Worm (Caenorhabditis elegans) whole organism, young adult: Measurements from ENCODE around the gene zipt-15.

Experiments
- B0035.1 ChIP-seq: sonication (generic microtip); optimal IDR thresholded peaks from 2 replicates; lab custom pipeline; 2016; ENCODE audit warnings: missing genetic modification characterization, mild to moderate bottlenecking, missing compliant biosample characterization, missing genotype, missing genetic modification reagents
- C06A6.2 ChIP-seq: fragments of 200-800 bp; sonication (Bioruptor generic); conservative IDR thresholded peaks from 2 replicates; pipeline ENCODE4 v1.3.6; 2022; ENCODE audit warnings: missing genetic modification characterization, missing compliant biosample characterization
- C17E4.6 ChIP-seq: fragments of 200-800 bp; sonication (Bioruptor generic); IDR thresholded peaks from 2 replicates; pipeline ENCODE4 v1.3.6; 2022; ENCODE audit warnings: missing genetic modification reagents, missing genetic modification characterization, missing compliant biosample characterization
- F23B12.7 ChIP-seq: sonication (generic microtip); optimal IDR thresholded peaks from 2 replicates; lab custom pipeline; 2017; ENCODE audit warnings: missing genetic modification characterization, mild to moderate bottlenecking, missing compliant biosample characterization, antibody characterized with exemption, moderate library complexity; ENCODE audit not compliant: insufficient read depth
- F33H1.4 ChIP-seq: fragments of 200-800 bp; sonication (Bioruptor generic); IDR thresholded peaks from 2 replicates; pipeline ENCODE4 v1.3.6; 2022; ENCODE audit warnings: missing genetic modification reagents, missing genetic modification characterization, missing compliant biosample characterization
- F49E8.2 ChIP-seq: sonication (generic microtip); optimal IDR thresholded peaks from 3 replicates; lab custom pipeline; 2017; ENCODE audit warnings: missing genetic modification characterization, mild to moderate bottlenecking, missing compliant biosample characterization, antibody characterized with exemption, moderate library complexity; ENCODE audit not compliant: insufficient read depth
- F52B5.7 ChIP-seq: sonication (generic microtip); optimal IDR thresholded peaks from 2 replicates; lab custom pipeline; 2016; ENCODE audit warnings: mild to moderate bottlenecking, missing genetic modification characterization, missing compliant biosample characterization
- F57C9.4 ChIP-seq: sonication (generic microtip); optimal IDR thresholded peaks from 2 replicates; lab custom pipeline; 2017; ENCODE audit warnings: mild to moderate bottlenecking, missing genetic modification characterization, missing compliant biosample characterization
- K12H6.12 ChIP-seq: fragments of 200-800 bp; sonication (Bioruptor generic); optimal IDR thresholded peaks from 2 replicates; lab custom pipeline; 2018; ENCODE audit warnings: mild to moderate bottlenecking, missing genetic modification characterization, missing compliant biosample characterization
- T07F8.4 ChIP-seq: sonication (generic microtip); optimal IDR thresholded peaks from 2 replicates; lab custom pipeline; 2016; ENCODE audit warnings: mild to moderate bottlenecking, missing genetic modification characterization, moderate library complexity, missing compliant biosample characterization
- akir-1 ChIP-seq: fragments of 200-800 bp; sonication (Bioruptor generic); optimal IDR thresholded peaks from 2 replicates; lab custom pipeline; 2018; ENCODE audit warnings: mild to moderate bottlenecking, missing genetic modification characterization, moderate library complexity, missing compliant biosample characterization
- attf-6 ChIP-seq: fragments of 200-800 bp; sonication (Bioruptor generic); IDR thresholded peaks from 2 replicates; pipeline ENCODE4 v1.3.6; 2022; ENCODE audit warnings: missing genetic modification reagents, missing genetic modification characterization, missing compliant biosample characterization
- cebp-1 ChIP-seq, 2 experiments: fragments of 200-800 bp in 1 of 2; sonication (Bioruptor generic) in 1 of 2; sonication (generic microtip) in 1 of 2; IDR thresholded peaks in 1 of 2; optimal IDR thresholded peaks in 1 of 2; 2 replicates each; pipeline versions ENCODE4 v1.3.6 to Lab custom; 2017 to 2022; ENCODE audit warnings: missing compliant biosample characterization in 2 of 2, missing genetic modification characterization in 2 of 2, mild to moderate bottlenecking in 1 of 2, missing genetic modification reagents in 1 of 2, moderate library complexity in 1 of 2
- dox-1 ChIP-seq: fragments of 200-800 bp; sonication (Bioruptor generic); IDR thresholded peaks from 2 replicates; pipeline ENCODE4 v1.3.6; 2022; ENCODE audit warnings: missing genetic modification reagents, missing genetic modification characterization, missing compliant biosample characterization
- dpl-1 ChIP-seq: fragments of 150-350 bp; optimal IDR thresholded peaks from 2 replicates; lab custom pipeline; 2014; ENCODE audit warnings: missing biosample characterization, missing genetic modification reagents, missing genetic modification characterization
- efl-1 ChIP-seq: fragments of 150-350 bp; optimal IDR thresholded peaks from 2 replicates; lab custom pipeline; 2014; ENCODE audit warnings: missing biosample characterization, missing genetic modification reagents, missing genetic modification characterization
- ekl-4 ChIP-seq: fragments of 200-800 bp; sonication (Bioruptor generic); IDR thresholded peaks from 2 replicates; pipeline ENCODE4 v1.3.6; 2022; ENCODE audit warnings: missing genetic modification reagents, missing genetic modification characterization, missing compliant biosample characterization
- him-1 ChIP-seq: sonication (generic microtip); optimal IDR thresholded peaks from 2 replicates; lab custom pipeline; 2016; ENCODE audit warnings: missing genotype, missing genetic modification reagents, missing genetic modification characterization, missing compliant biosample characterization
- hlh-12 ChIP-seq: sonication (generic microtip); optimal IDR thresholded peaks from 2 replicates; lab custom pipeline; 2016; ENCODE audit warnings: missing genetic modification characterization, missing compliant biosample characterization
- hrde-1 ChIP-seq: sonication (generic microtip); optimal IDR thresholded peaks from 2 replicates; lab custom pipeline; 2016; ENCODE audit warnings: missing genetic modification characterization, mild to moderate bottlenecking, missing compliant biosample characterization, moderate library complexity, missing genotype, missing genetic modification reagents, borderline replicate concordance
- let-526 ChIP-seq: fragments of 200-800 bp; sonication (Bioruptor generic); IDR thresholded peaks from 2 replicates; pipeline ENCODE4 v1.3.6; 2022; ENCODE audit warnings: missing genetic modification reagents, missing genetic modification characterization, missing compliant biosample characterization
- lin-54 ChIP-seq: fragments of 200-800 bp; sonication (Bioruptor generic); optimal IDR thresholded peaks from 2 replicates; lab custom pipeline; 2018; ENCODE audit warnings: mild to moderate bottlenecking, missing genetic modification characterization, missing compliant biosample characterization
- lsy-27 ChIP-seq: sonication (generic microtip); optimal IDR thresholded peaks from 2 replicates; lab custom pipeline; 2017; ENCODE audit warnings: missing genetic modification characterization, mild to moderate bottlenecking, missing compliant biosample characterization, antibody characterized with exemption, missing genotype, borderline replicate concordance; ENCODE audit not compliant: insufficient read depth
- madf-3 ChIP-seq: fragments of 200-800 bp; sonication (Bioruptor generic); IDR thresholded peaks from 2 replicates; pipeline ENCODE4 v1.3.6; 2022; ENCODE audit warnings: missing genetic modification reagents, missing genetic modification characterization, missing compliant biosample characterization
- madf-6 ChIP-seq: fragments of 200-800 bp; sonication (Bioruptor generic); IDR thresholded peaks from 2 replicates; pipeline ENCODE4 v1.3.6; 2022; ENCODE audit warnings: missing genetic modification reagents, missing genetic modification characterization, missing compliant biosample characterization
- madf-8 ChIP-seq: fragments of 200-800 bp; sonication (Bioruptor generic); conservative IDR thresholded peaks from 2 replicates; pipeline ENCODE4 v1.3.6; 2022; ENCODE audit warnings: missing genetic modification reagents, missing genetic modification characterization, missing compliant biosample characterization
- mel-28 ChIP-seq: sonication (generic microtip); optimal IDR thresholded peaks from 2 replicates; lab custom pipeline; 2016; ENCODE audit warnings: borderline replicate concordance, mild to moderate bottlenecking, missing genetic modification characterization, missing compliant biosample characterization
- nhr-120 ChIP-seq: fragments of 200-800 bp; sonication (Bioruptor generic); IDR thresholded peaks from 2 replicates; pipeline ENCODE4 v1.3.6; 2022; ENCODE audit warnings: missing genetic modification characterization, missing compliant biosample characterization
- nhr-27 ChIP-seq: fragments of 200-800 bp; sonication (Bioruptor generic); optimal IDR thresholded peaks from 2 replicates; lab custom pipeline; 2018; ENCODE audit warnings: mild to moderate bottlenecking, missing genetic modification characterization, moderate library complexity, missing compliant biosample characterization
- pbrm-1 ChIP-seq: fragments of 200-800 bp; sonication (Bioruptor generic); IDR thresholded peaks from 2 replicates; pipeline ENCODE4 v1.3.6; 2022; ENCODE audit warnings: missing genetic modification reagents, missing genetic modification characterization, missing compliant biosample characterization
- pha-4 ChIP-seq: fragments of 150-350 bp; sonication (generic microtip); optimal IDR thresholded peaks from 2 replicates; lab custom pipeline; 2014; ENCODE audit warnings: missing biosample characterization, missing genetic modification reagents, missing genetic modification characterization
- rcor-1 ChIP-seq: fragments of 200-800 bp; sonication (Bioruptor generic); IDR thresholded peaks from 2 replicates; pipeline ENCODE4 v1.3.6; 2022; ENCODE audit warnings: missing genetic modification reagents, missing genetic modification characterization, missing compliant biosample characterization
- rec-8 ChIP-seq, 2 experiments: sonication (generic microtip); optimal IDR thresholded peaks; 2 replicates each; lab custom pipeline; 2016; ENCODE audit warnings: mild to moderate bottlenecking in 2 of 2, missing genetic modification characterization in 2 of 2, missing genetic modification reagents in 2 of 2, missing genotype in 2 of 2, missing biosample characterization in 1 of 2, missing compliant biosample characterization in 1 of 2, moderate library complexity in 1 of 2
- rpc-1 ChIP-seq, 2 experiments: fragments of 150-350 bp in 1 of 2; sonication (generic microtip) in 1 of 2; optimal IDR thresholded peaks; 2 replicates each; lab custom pipeline; 2014 to 2018; ENCODE audit warnings: missing biosample characterization in 1 of 2, missing genetic modification characterization in 1 of 2, missing genetic modification reagents in 1 of 2, missing genotype in 1 of 2
- somi-1 ChIP-seq: fragments of 200-800 bp; sonication (Bioruptor generic); optimal IDR thresholded peaks from 2 replicates; lab custom pipeline; 2018; ENCODE audit warnings: mild to moderate bottlenecking, missing genetic modification characterization, missing compliant biosample characterization
- tlf-1 ChIP-seq: fragments of 200-800 bp; sonication (Bioruptor generic); optimal IDR thresholded peaks from 2 replicates; lab custom pipeline; 2018; ENCODE audit warnings: mild to moderate bottlenecking, missing genetic modification characterization, missing compliant biosample characterization
- ztf-25 ChIP-seq: fragments of 200-800 bp; sonication (Bioruptor generic); IDR thresholded peaks from 2 replicates; pipeline ENCODE4 v1.3.6; 2022; ENCODE audit warnings: missing genetic modification reagents, missing genetic modification characterization, missing compliant biosample characterization
- ztf-26 ChIP-seq: sonication (generic microtip); optimal IDR thresholded peaks from 2 replicates; lab custom pipeline; 2017; ENCODE audit warnings: missing genetic modification characterization, missing compliant biosample characterization

The zipt-15 gene

DNA sequence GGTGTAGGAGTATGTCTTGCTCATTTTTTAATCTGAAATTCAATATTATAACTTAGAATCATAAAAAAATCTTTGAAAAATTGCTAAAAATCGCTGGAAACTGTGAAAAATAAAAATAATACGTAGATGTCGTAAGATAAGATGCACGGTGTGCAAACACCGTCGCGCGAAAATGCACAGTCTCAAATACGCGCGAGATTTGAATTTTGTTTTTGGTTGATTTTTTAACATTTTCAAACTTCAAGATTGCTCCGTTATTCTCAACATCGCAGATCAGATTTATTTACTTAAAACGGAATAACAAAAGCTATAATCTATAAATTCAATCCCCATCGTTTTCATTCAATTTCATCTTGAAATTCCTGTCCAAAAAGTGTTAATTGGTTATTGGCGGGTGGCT lies 17.3 kb upstream of the zipt-15 start, which contains the start of gene Y55F3BR.6 (continued):
- TF ChIP-seq C17E4.6 (GFP tag; lab: Robert Waterston, UW) (no peak), dpl-1 (GFP tag; lab: Kevin White, UChicago) (peak; percentile 30), let-526 (GFP tag; lab: Robert Waterston, UW) (no peak), somi-1 (no peak), nhr-27 (tag; lab: Kevin White, UChicago) (no peak)
- TF ChIP-seq, all 124 proteins: peak for 5

ce11 chrIV:833517-833916 lies 8.8 kb upstream of the zipt-15 start:
- TF ChIP-seq mel-28 (tag; lab: Kevin White, UChicago), result no peak
- TF ChIP-seq him-1 (tag; lab: Kevin White, UChicago), result no peak
- no peak for TF ChIP-seq pha-4
- 0 out of 2 replicates have a peak, but pooled peaks have one; percentile 11 for TF ChIP-seq cebp-1 (GFP tag; IDR thresholded peaks at IDR 0.05; lab: Robert Waterston, UW)
- TF ChIP-seq cebp-1 (tag; optimal IDR thresholded peaks at IDR 0.05; lab: Kevin White, UChicago), result peak; percentile 29
- TF ChIP-seq efl-1 (GFP tag; lab: Kevin White, UChicago), result peak; percentile 5
- TF ChIP-seq F49E8.2, result no peak

ce11 chrIV:831796-832486 lies 7.2 kb upstream of the zipt-15 start, which contains the start of the genes madf-1 and Y55F3BR.10:
Gene madf-1 (minus strand): TSS chrIV:831896.
Gene Y55F3BR.10 (plus strand): TSS chrIV:832436.
- TF ChIP-seq B0035.1 (no peak), lin-54 (GFP tag; lab: Kevin White, UChicago) (no peak), nhr-120 (no peak), rpc-1 (optimal IDR thresholded peaks at IDR 0.05; lab: Kevin White, UChicago) (no peak), rpc-1 (tag; optimal IDR thresholded peaks at IDR 0.05; lab: Kevin White, UChicago) (no peak), F57C9.4 (tag; lab: Kevin White, UChicago) (no peak)

- TF ChIP-seq F57C9.4 (tag; lab: Kevin White, UChicago) (no peak), ztf-25 (GFP tag; lab: Robert Waterston, UW) (no peak), efl-1 (GFP tag; lab: Kevin White, UChicago) (peak; percentile 57), madf-6 (GFP tag; lab: Robert Waterston, UW) (peak; percentile 58), tlf-1 (GFP tag; lab: Kevin White, UChicago) (no peak), attf-6 (GFP tag; lab: Robert Waterston, UW) (no peak), akir-1 (no peak)
Measured at ce11 chrIV:830262-830960, 5.7 kb upstream of the zipt-15 start.

- TF ChIP-seq lsy-27 (tag; lab: Kevin White, UChicago), result no peak
- no peak for TF ChIP-seq F23B12.7 (tag; lab: Kevin White, UChicago)
- no peak for TF ChIP-seq rec-8 (tag; optimal IDR thresholded peaks at IDR 0.05; lab: Kevin White, UChicago)
- TF ChIP-seq hrde-1 (tag; lab: Kevin White, UChicago), result no peak
- TF ChIP-seq F52B5.7 (tag; lab: Kevin White, UChicago), result no peak
- TF ChIP-seq F33H1.4 (GFP tag; lab: Robert Waterston, UW), result peak; percentile 82
- TF ChIP-seq madf-6 (GFP tag; lab: Robert Waterston, UW), result peak; percentile 72
- no peak for TF ChIP-seq nhr-120
- no peak for TF ChIP-seq T07F8.4 (tag; lab: Kevin White, UChicago)
- TF ChIP-seq hlh-12 (tag; lab: Kevin White, UChicago), result no peak
- TF ChIP-seq pbrm-1, result no peak
- TF ChIP-seq ekl-4, result no peak
- TF ChIP-seq K12H6.12 (tag; lab: Kevin White, UChicago), result no peak
- no peak for TF ChIP-seq madf-3 (GFP tag; lab: Robert Waterston, UW)
- TF ChIP-seq rcor-1 (GFP tag; lab: Robert Waterston, UW), result no peak
- TF ChIP-seq madf-8, result peak; percentile 49
- TF ChIP-seq C06A6.2 (GFP tag; lab: Robert Waterston, UW), result no peak
- no peak for TF ChIP-seq ztf-26 (tag; lab: Kevin White, UChicago)
- TF ChIP-seq dox-1, result no peak
- peak; percentile 56 for TF ChIP-seq lin-54 (GFP tag; lab: Kevin White, UChicago)
Measured at ce11 chrIV:829691-830090, 4.9 kb upstream of the zipt-15 start.
